Fruit fly (Drosophila melanogaster) S2 (cell line): ENCODE measurements around the gene CG1910.

Source experiments
- CG8478 ChIP-seq: fragments of >200 bp; optimal IDR thresholded peaks from 2 replicates; lab custom pipeline; 2018
- CTCF ChIP-seq, 2 experiments: fragments of >200 bp; optimal IDR thresholded peaks; 2 replicates each; lab custom pipeline; 2018

DNA sequence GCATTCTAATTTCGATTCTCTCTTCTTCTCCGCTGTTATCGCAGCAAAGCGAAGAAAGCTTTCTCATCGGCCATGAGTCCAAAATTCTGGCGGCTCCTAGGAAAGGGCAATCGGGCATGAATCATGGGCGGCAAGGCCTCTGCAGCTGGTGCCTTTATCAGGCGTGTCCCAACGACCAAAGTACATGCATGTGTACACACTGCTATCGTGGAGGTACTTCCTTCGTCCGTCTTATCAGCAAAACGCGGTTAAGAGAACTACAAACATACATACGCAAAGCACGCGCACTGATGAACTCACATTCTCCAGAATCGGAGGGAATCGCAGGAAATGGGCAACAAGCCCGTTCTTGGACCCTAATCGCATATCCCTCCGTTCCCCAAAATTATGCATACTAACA lies 28.5 kb upstream of the CG1910 start:
- TF ChIP-seq CG8478 (lab: Kevin White, UChicago) (no peak), CTCF (optimal IDR thresholded peaks at IDR 0.05; lab: Kevin White, UChicago) (no peak)
